Worm (Caenorhabditis elegans) whole organism, late embryonic: Measurements from ENCODE around the gene srh-4.

ENCODE experiments used
- C08G9.2 ChIP-seq: sonication (generic microtip); optimal IDR thresholded peaks from 2 replicates; lab custom pipeline; 2016; ENCODE audit warnings: mild to moderate bottlenecking, missing genetic modification characterization, moderate library complexity, missing compliant biosample characterization
- C38D4.7 ChIP-seq: fragments of 200-800 bp; sonication (Bioruptor generic); optimal IDR thresholded peaks from 2 replicates; lab custom pipeline; 2018; ENCODE audit warnings: mild to moderate bottlenecking, missing genetic modification characterization, moderate library complexity, missing compliant biosample characterization
- F13H6.1 ChIP-seq: sonication (generic microtip); optimal IDR thresholded peaks from 2 replicates; lab custom pipeline; 2016; ENCODE audit warnings: missing genetic modification characterization, missing compliant biosample characterization
- Y22D7AL.16 ChIP-seq: sonication (generic microtip); optimal IDR thresholded peaks from 2 replicates; lab custom pipeline; 2016; ENCODE audit warnings: missing genetic modification characterization, missing compliant biosample characterization
- ama-1 ChIP-seq: fragments of 150-350 bp; optimal IDR thresholded peaks from 2 replicates; lab custom pipeline; 2014
- ceh-19 ChIP-seq: fragments of 200-800 bp; sonication (Bioruptor generic); optimal IDR thresholded peaks from 2 replicates; lab custom pipeline; 2018; ENCODE audit warnings: mild to moderate bottlenecking, missing genetic modification characterization, missing compliant biosample characterization
- ceh-2 ChIP-seq: sonication (generic microtip); optimal IDR thresholded peaks from 2 replicates; lab custom pipeline; 2016; ENCODE audit warnings: missing genotype, missing genetic modification characterization, missing compliant biosample characterization
- ceh-22 ChIP-seq: sonication (generic microtip); optimal IDR thresholded peaks from 2 replicates; lab custom pipeline; 2017; ENCODE audit warnings: missing biosample characterization, missing genetic modification characterization
- ceh-24 ChIP-seq: sonication (generic microtip); optimal IDR thresholded peaks from 2 replicates; lab custom pipeline; 2016; ENCODE audit warnings: mild to moderate bottlenecking, missing genetic modification characterization, missing compliant biosample characterization
- ceh-30 ChIP-seq: fragments of 150-350 bp; optimal IDR thresholded peaks from 2 replicates; lab custom pipeline; 2014; ENCODE audit warnings: missing biosample characterization, missing genetic modification characterization
- ceh-31 ChIP-seq: sonication (generic microtip); optimal IDR thresholded peaks from 2 replicates; lab custom pipeline; 2016; ENCODE audit warnings: missing genetic modification characterization, missing compliant biosample characterization
- ceh-45 ChIP-seq: fragments of 200-800 bp; sonication (Bioruptor generic); IDR thresholded peaks from 2 replicates; pipeline ENCODE4 v1.3.6; 2022; ENCODE audit warnings: missing genetic modification reagents, missing genetic modification characterization, missing compliant biosample characterization
- ceh-9 ChIP-seq: sonication (generic microtip); optimal IDR thresholded peaks from 2 replicates; lab custom pipeline; 2016; ENCODE audit warnings: mild to moderate bottlenecking, missing genetic modification characterization, inconsistent platforms, missing compliant biosample characterization
- che-1 ChIP-seq: sonication (generic microtip); optimal IDR thresholded peaks from 2 replicates; lab custom pipeline; 2016; ENCODE audit warnings: mild to moderate bottlenecking, missing genetic modification characterization, missing compliant biosample characterization
- dmd-4 ChIP-seq: sonication (generic microtip); optimal IDR thresholded peaks from 2 replicates; lab custom pipeline; 2016; ENCODE audit warnings: borderline replicate concordance, missing genetic modification characterization, missing compliant biosample characterization
- dve-1 ChIP-seq: sonication (generic microtip); optimal IDR thresholded peaks from 2 replicates; lab custom pipeline; 2017; ENCODE audit warnings: antibody characterized with exemption, mild to moderate bottlenecking, missing genetic modification characterization, missing compliant biosample characterization
- elt-2 ChIP-seq: sonication (generic microtip); optimal IDR thresholded peaks from 2 replicates; lab custom pipeline; 2016; ENCODE audit warnings: missing genetic modification reagents, missing genetic modification characterization, missing compliant biosample characterization
- ets-4 ChIP-seq: sonication (generic microtip); optimal IDR thresholded peaks from 2 replicates; lab custom pipeline; 2016; ENCODE audit warnings: missing genetic modification characterization, missing compliant biosample characterization
- fkh-10 ChIP-seq: fragments of 150-350 bp; optimal IDR thresholded peaks from 2 replicates; lab custom pipeline; 2014; ENCODE audit warnings: missing biosample characterization, missing genetic modification reagents, missing genetic modification characterization
- fkh-6 ChIP-seq: sonication (generic microtip); optimal IDR thresholded peaks from 2 replicates; lab custom pipeline; 2016; ENCODE audit warnings: missing genetic modification characterization, missing compliant biosample characterization
- gmeb-2 ChIP-seq: sonication (generic microtip); optimal IDR thresholded peaks from 2 replicates; lab custom pipeline; 2016; ENCODE audit warnings: missing genetic modification characterization, inconsistent platforms, missing compliant biosample characterization
- hlh-15 ChIP-seq: sonication (generic microtip); optimal IDR thresholded peaks from 2 replicates; lab custom pipeline; 2016; ENCODE audit warnings: missing genetic modification characterization, missing compliant biosample characterization
- hlh-30 ChIP-seq: sonication (generic microtip); optimal IDR thresholded peaks from 2 replicates; lab custom pipeline; 2017; ENCODE audit warnings: antibody characterized with exemption, missing genetic modification characterization, missing compliant biosample characterization; ENCODE audit not compliant: insufficient read depth
- hlh-6 ChIP-seq: sonication (generic microtip); optimal IDR thresholded peaks from 2 replicates; lab custom pipeline; 2016; ENCODE audit warnings: missing genotype, missing genetic modification characterization, missing compliant biosample characterization
- lim-6 ChIP-seq: sonication (generic microtip); optimal IDR thresholded peaks from 2 replicates; lab custom pipeline; 2016; ENCODE audit warnings: missing genetic modification characterization, missing compliant biosample characterization
- madf-2 ChIP-seq: sonication (generic microtip); optimal IDR thresholded peaks from 2 replicates; lab custom pipeline; 2017; ENCODE audit warnings: missing genetic modification characterization, missing compliant biosample characterization
- nhr-11 ChIP-seq: fragments of 150-350 bp; optimal IDR thresholded peaks from 2 replicates; lab custom pipeline; 2014; ENCODE audit warnings: missing biosample characterization, missing genetic modification characterization
- nhr-232 ChIP-seq: sonication (generic microtip); optimal IDR thresholded peaks from 2 replicates; lab custom pipeline; 2016; ENCODE audit warnings: missing genetic modification characterization, missing compliant biosample characterization
- npax-4 ChIP-seq: sonication (generic microtip); optimal IDR thresholded peaks from 2 replicates; lab custom pipeline; 2016; ENCODE audit warnings: missing genetic modification characterization, missing compliant biosample characterization
- pha-4 ChIP-seq: fragments of 150-350 bp; optimal IDR thresholded peaks from 2 replicates; lab custom pipeline; 2018; ENCODE audit warnings: missing biosample characterization, missing genetic modification reagents, missing genetic modification characterization
- pqm-1 ChIP-seq: sonication (generic microtip); optimal IDR thresholded peaks from 2 replicates; lab custom pipeline; 2016; ENCODE audit warnings: missing genetic modification characterization, missing compliant biosample characterization
- pros-1 ChIP-seq: fragments of 150-350 bp; optimal IDR thresholded peaks from 2 replicates; lab custom pipeline; 2014; ENCODE audit warnings: missing biosample characterization, missing genetic modification reagents, missing genetic modification characterization
- syd-9 ChIP-seq: sonication (generic microtip); optimal IDR thresholded peaks from 2 replicates; lab custom pipeline; 2016; ENCODE audit warnings: mild to moderate bottlenecking, missing genetic modification characterization, moderate library complexity, missing compliant biosample characterization
- ttx-3 ChIP-seq: sonication (generic microtip); optimal IDR thresholded peaks from 2 replicates; lab custom pipeline; 2016; ENCODE audit warnings: missing genetic modification reagents, missing genetic modification characterization, missing compliant biosample characterization
- unc-55 ChIP-seq: sonication (generic microtip); optimal IDR thresholded peaks from 2 replicates; lab custom pipeline; 2017; ENCODE audit warnings: missing biosample characterization, missing genetic modification reagents, missing genetic modification characterization
- unc-86 ChIP-seq: sonication (generic microtip); optimal IDR thresholded peaks from 2 replicates; lab custom pipeline; 2016; ENCODE audit warnings: missing genetic modification characterization, missing compliant biosample characterization
- ztf-16 ChIP-seq: sonication (generic microtip); optimal IDR thresholded peaks from 2 replicates; lab custom pipeline; 2017; ENCODE audit warnings: missing genetic modification characterization, missing compliant biosample characterization

srh-4 gene

DNA sequence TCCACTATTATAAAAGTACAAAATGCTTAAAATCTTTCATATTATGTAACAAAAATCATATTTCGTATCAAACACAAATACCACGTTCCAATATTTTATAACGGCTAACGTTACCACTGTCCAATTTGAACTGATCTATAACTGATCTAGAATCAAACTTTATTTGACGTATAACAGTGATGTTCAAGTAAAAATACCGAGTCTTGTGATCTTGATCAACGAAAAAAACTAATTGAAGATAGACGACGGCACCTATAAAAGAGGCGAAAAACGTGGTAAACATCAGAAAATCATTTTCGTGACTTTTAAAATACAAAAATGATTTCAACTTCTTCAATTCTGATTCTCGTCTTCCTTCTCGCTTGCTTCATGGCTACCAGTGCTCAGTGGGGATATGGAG, 22.7 kb upstream of the srh-4 start, which contains the start of gene nlp-28:
Gene nlp-28, plus strand, starts transcription at position 285 of the 400 bp plus-strand sequence.
- TF ChIP-seq nhr-11 (tag; lab: Kevin White, UChicago) = no peak
- no peak for TF ChIP-seq npax-4 (tag; lab: Kevin White, UChicago)
- TF ChIP-seq dmd-4 (tag; lab: Kevin White, UChicago) = no peak
- TF ChIP-seq ttx-3 (tag; lab: Kevin White, UChicago) = no peak
- no peak for TF ChIP-seq ceh-9
- no peak for TF ChIP-seq fkh-10 (GFP tag; lab: Kevin White, UChicago)
- no peak for TF ChIP-seq ceh-19 (GFP tag; lab: Kevin White, UChicago)
- no peak for TF ChIP-seq fkh-6 (tag; lab: Kevin White, UChicago)
- no peak for TF ChIP-seq ceh-22 (tag; lab: Kevin White, UChicago)
- TF ChIP-seq Y22D7AL.16 = no peak
- no peak for TF ChIP-seq unc-86 (tag; lab: Kevin White, UChicago)
- no peak for TF ChIP-seq gmeb-2 (tag; lab: Kevin White, UChicago)
- no peak for TF ChIP-seq F13H6.1
- no peak for TF ChIP-seq lim-6 (tag; lab: Kevin White, UChicago)
- TF ChIP-seq ceh-30 (tag; lab: Kevin White, UChicago) = no peak
- TF ChIP-seq ztf-16 (tag; lab: Kevin White, UChicago) = no peak
- no peak for TF ChIP-seq che-1 (tag; lab: Kevin White, UChicago)
- TF ChIP-seq C38D4.7 (GFP tag; lab: Kevin White, UChicago) = no peak
- no peak for TF ChIP-seq syd-9
- no peak for TF ChIP-seq ceh-24 (tag; lab: Kevin White, UChicago)

DNA sequence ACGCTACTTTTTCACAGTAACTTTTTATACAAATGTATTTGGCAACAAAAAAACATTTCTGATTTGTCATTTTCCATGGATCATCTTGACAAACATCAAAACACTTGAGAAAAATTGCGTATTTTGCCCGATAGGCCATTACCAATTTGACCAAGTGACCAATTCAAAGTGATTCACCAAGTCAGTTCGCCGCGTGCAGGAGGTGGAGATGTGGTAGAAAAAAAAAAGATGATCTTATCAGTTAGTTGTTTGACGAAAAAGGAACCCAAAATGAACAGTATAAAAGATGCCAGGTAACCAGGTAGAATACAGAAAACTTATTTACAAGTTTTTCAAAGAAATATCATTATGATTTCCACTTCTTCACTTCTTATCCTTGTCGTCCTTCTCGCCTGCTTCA, 21.2 kb upstream of the srh-4 start, which contains the start of gene nlp-27:
Gene nlp-27, plus strand, starts transcription at position 309 of the 400 bp plus-strand sequence.
- TF ChIP-seq ama-1 (lab: Kevin White, UChicago) (no peak), ets-4 (tag; lab: Kevin White, UChicago) (no peak), lim-6 (tag; lab: Kevin White, UChicago) (no peak), nhr-232 (tag; lab: Kevin White, UChicago) (no peak), ztf-16 (tag; lab: Kevin White, UChicago) (no peak), pha-4 (no peak), ttx-3 (tag; lab: Kevin White, UChicago) (no peak), unc-55 (GFP tag; lab: Kevin White, UChicago) (no peak), dve-1 (tag; lab: Kevin White, UChicago) (no peak), hlh-15 (no peak)
- TF ChIP-seq, all 69 proteins: peak for 0

DNA sequence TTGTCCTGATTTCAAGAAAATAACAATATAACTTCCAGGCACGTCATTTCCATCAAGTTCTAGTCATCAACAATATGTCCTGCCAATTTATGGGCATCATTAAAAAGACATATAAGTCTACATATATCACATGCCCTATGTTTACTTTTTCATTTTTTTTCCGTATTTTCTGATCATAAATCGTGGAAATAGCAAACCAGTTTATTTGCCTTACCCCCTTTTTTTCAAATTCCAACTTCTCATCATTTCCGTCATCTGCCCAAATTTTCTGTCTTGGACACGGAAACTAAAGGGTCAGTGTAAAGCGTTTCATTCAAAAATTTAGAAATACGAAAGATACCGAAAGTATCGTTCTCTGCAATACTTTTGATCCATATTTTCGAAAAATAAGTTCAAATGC, 17.9 kb upstream of the srh-4 start:
- TF ChIP-seq dmd-4 (tag; lab: Kevin White, UChicago) = no peak
- no peak for TF ChIP-seq hlh-6
- no peak for TF ChIP-seq nhr-232 (tag; lab: Kevin White, UChicago)
- no peak for TF ChIP-seq C08G9.2 (tag; lab: Kevin White, UChicago)
- no peak for TF ChIP-seq fkh-10 (GFP tag; lab: Kevin White, UChicago)
- TF ChIP-seq, all 69 proteins: peak for 0

DNA sequence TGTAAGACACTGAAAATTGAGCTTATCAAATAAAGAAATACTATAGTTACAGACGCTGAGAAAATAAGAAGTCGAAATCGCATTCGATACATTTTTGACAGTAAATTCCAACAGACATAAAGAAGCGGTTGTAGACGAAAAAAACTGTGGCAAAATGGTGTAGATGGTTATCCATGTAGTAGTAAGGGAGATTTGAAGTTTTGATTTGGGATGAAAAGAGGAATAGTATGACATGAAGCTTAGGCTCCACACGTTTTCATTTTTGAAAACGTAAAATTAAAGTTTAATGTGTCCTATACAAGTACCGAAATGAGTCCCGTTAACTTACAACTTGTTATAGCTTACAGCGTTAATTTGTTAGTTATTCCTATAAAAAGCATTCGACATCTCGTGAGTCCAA, 16.2 kb upstream of the srh-4 start, which contains the start of gene K09D9.9:
Gene K09D9.9, minus strand, starts transcription at position 101 of the 400 bp plus-strand sequence.
- no peak for TF ChIP-seq ceh-45 (GFP tag; lab: Robert Waterston, UW)
- no peak for TF ChIP-seq madf-2 (tag; lab: Kevin White, UChicago)
- TF ChIP-seq unc-86 (tag; lab: Kevin White, UChicago) = no peak
- no peak for TF ChIP-seq ceh-30 (tag; lab: Kevin White, UChicago)
- TF ChIP-seq hlh-15 = no peak

DNA sequence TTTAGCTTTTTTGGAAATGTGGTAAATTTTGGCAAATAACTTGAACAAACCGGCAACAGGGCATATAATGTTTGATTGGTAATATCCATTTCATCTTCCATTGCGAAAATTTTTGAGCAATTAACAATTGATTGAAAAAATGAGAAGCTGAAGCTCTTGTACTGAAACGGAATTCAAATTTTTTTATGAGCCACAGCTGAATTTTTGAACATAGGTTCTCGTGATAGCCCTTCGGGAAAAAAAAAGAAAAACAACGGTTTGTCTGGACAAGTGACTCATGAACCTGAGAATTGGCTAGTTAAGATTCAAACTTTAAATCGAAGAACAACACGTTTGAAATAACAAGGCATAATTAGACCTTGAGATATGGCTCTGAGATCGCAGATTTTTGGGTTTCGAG, 14.4 kb upstream of the srh-4 start, which contains the start of gene srx-62:
Gene srx-62, minus strand, starts transcription at position 101 of the 400 bp plus-strand sequence.
- TF ChIP-seq elt-2 (tag; lab: Kevin White, UChicago) (no peak), fkh-6 (tag; lab: Kevin White, UChicago) (no peak), ceh-22 (tag; lab: Kevin White, UChicago) (no peak), pros-1 (tag; lab: Kevin White, UChicago) (no peak), hlh-30 (tag; lab: Kevin White, UChicago) (no peak), ama-1 (lab: Kevin White, UChicago) (no peak), npax-4 (tag; lab: Kevin White, UChicago) (no peak), ceh-2 (no peak), ttx-3 (tag; lab: Kevin White, UChicago) (no peak), pqm-1 (no peak), ceh-31 (tag; lab: Kevin White, UChicago) (no peak)
